Fruit fly (Drosophila melanogaster) whole organism, embryonic: ENCODE results near the gene CG10809.
A peak's percentile ranks its signal among the peaks of the same experiment; 100 is the strongest.

Source experiments
- CG12104 ChIP-seq: fragments of 200-800 bp; sonication (Bioruptor generic); optimal IDR thresholded peaks from 3 replicates; lab custom pipeline; 2016; ENCODE audit warnings: missing biosample characterization, missing genetic modification characterization
- CG12299 ChIP-seq: fragments of 200-800 bp; sonication (Bioruptor generic); optimal IDR thresholded peaks from 2 replicates; lab custom pipeline; 2018; ENCODE audit warnings: missing biosample characterization, mild to moderate bottlenecking, missing genetic modification characterization
- CG12391 ChIP-seq: fragments of 200-800 bp; sonication (Bioruptor generic); optimal IDR thresholded peaks from 3 replicates; lab custom pipeline; 2018; ENCODE audit warnings: missing biosample characterization, mild to moderate bottlenecking, missing genetic modification characterization, moderate library complexity
- CG12744 ChIP-seq: fragments of 200-800 bp; sonication (Bioruptor generic); optimal IDR thresholded peaks from 2 replicates; lab custom pipeline; 2016; ENCODE audit warnings: missing biosample characterization, missing genetic modification characterization
- CG1602 ChIP-seq: fragments of 200-800 bp; sonication (Bioruptor generic); optimal IDR thresholded peaks from 3 replicates; lab custom pipeline; 2016; ENCODE audit warnings: missing biosample characterization, missing genetic modification characterization
- CG17359 ChIP-seq: fragments of 200-800 bp; sonication (Bioruptor generic); optimal IDR thresholded peaks from 3 replicates; lab custom pipeline; 2018; ENCODE audit warnings: missing biosample characterization, mild to moderate bottlenecking, missing genetic modification characterization, moderate library complexity
- CG18476 ChIP-seq: fragments of 200-800 bp; sonication (Bioruptor generic); optimal IDR thresholded peaks from 2 replicates; lab custom pipeline; 2016; ENCODE audit warnings: missing biosample characterization, mild to moderate bottlenecking, missing genetic modification characterization
- CG18599 ChIP-seq: fragments of 200-800 bp; sonication (Bioruptor generic); optimal IDR thresholded peaks from 3 replicates; lab custom pipeline; 2017; ENCODE audit warnings: missing biosample characterization, missing genetic modification characterization, mild to moderate bottlenecking, moderate library complexity, missing genetic modification reagents
- CG18619 ChIP-seq: fragments of 200-800 bp; sonication (Bioruptor generic); optimal IDR thresholded peaks from 3 replicates; lab custom pipeline; 2017; ENCODE audit warnings: missing biosample characterization, mild to moderate bottlenecking, missing genetic modification characterization
- CG2202 ChIP-seq: fragments of 200-800 bp; sonication (Bioruptor generic); optimal IDR thresholded peaks from 2 replicates; lab custom pipeline; 2018; ENCODE audit warnings: missing biosample characterization, mild to moderate bottlenecking, missing genetic modification characterization
- CG2678 ChIP-seq: fragments of 200-800 bp; sonication (Bioruptor generic); optimal IDR thresholded peaks from 3 replicates; lab custom pipeline; 2019; ENCODE audit warnings: missing biosample characterization, mild to moderate bottlenecking, missing genetic modification characterization, moderate library complexity
- CG30403 ChIP-seq: fragments of 200-800 bp; sonication (Bioruptor generic); optimal IDR thresholded peaks from 3 replicates; lab custom pipeline; 2016; ENCODE audit warnings: missing biosample characterization, missing genetic modification characterization
- CG31224 ChIP-seq: fragments of 200-800 bp; sonication (Bioruptor generic); IDR thresholded peaks from 2 replicates; pipeline ENCODE4 v1.3.6; 2022; ENCODE audit warnings: missing biosample characterization, missing genetic modification characterization
- CG31365 ChIP-seq: fragments of 200-800 bp; sonication (Bioruptor generic); optimal IDR thresholded peaks from 2 replicates; lab custom pipeline; 2018; ENCODE audit warnings: missing biosample characterization, mild to moderate bottlenecking, missing genetic modification characterization
- CG34422 ChIP-seq: fragments of 200-800 bp; sonication (Bioruptor generic); IDR thresholded peaks from 3 replicates; pipeline ENCODE4 v1.3.6; 2022; ENCODE audit warnings: missing biosample characterization, missing genetic modification characterization
- CG4707 ChIP-seq: fragments of 200-800 bp; sonication (Bioruptor generic); optimal IDR thresholded peaks from 2 replicates; lab custom pipeline; 2018; ENCODE audit warnings: missing biosample characterization, mild to moderate bottlenecking, missing genetic modification characterization, moderate library complexity
- CG7839 ChIP-seq: fragments of 200-800 bp; sonication (Bioruptor generic); optimal IDR thresholded peaks from 3 replicates; lab custom pipeline; 2018; ENCODE audit warnings: missing biosample characterization, mild to moderate bottlenecking, missing genetic modification characterization, moderate library complexity
- Dek ChIP-seq: fragments of 200-800 bp; sonication (Bioruptor generic); optimal IDR thresholded peaks from 3 replicates; lab custom pipeline; 2019; ENCODE audit warnings: missing biosample characterization, mild to moderate bottlenecking, missing genetic modification characterization, moderate library complexity
- Dp ChIP-seq: fragments of 200-800 bp; sonication (Bioruptor generic); optimal IDR thresholded peaks from 2 replicates; lab custom pipeline; 2018; ENCODE audit warnings: missing biosample characterization, mild to moderate bottlenecking, missing genetic modification characterization, moderate library complexity
- Hr51 ChIP-seq, 2 experiments: fragments of 200-800 bp; sonication (Bioruptor generic); optimal IDR thresholded peaks; 2 replicates in 1 of 2; 3 replicates in 1 of 2; lab custom pipeline; 2016 to 2018; ENCODE audit warnings: missing biosample characterization in 2 of 2, missing genetic modification characterization in 2 of 2, mild to moderate bottlenecking in 1 of 2, moderate library complexity in 1 of 2
- Mes4 ChIP-seq: fragments of 200-800 bp; sonication (Bioruptor generic); optimal IDR thresholded peaks from 2 replicates; lab custom pipeline; 2016; ENCODE audit warnings: missing biosample characterization, missing genetic modification characterization
- Nf-YC ChIP-seq: fragments of 200-800 bp; optimal IDR thresholded peaks from 3 replicates; lab custom pipeline; 2019; ENCODE audit warnings: missing biosample characterization, mild to moderate bottlenecking, missing genetic modification characterization, moderate library complexity
- Rx ChIP-seq: fragments of 200-800 bp; sonication (Bioruptor generic); IDR thresholded peaks from 2 replicates; pipeline ENCODE4 v1.3.6; 2022; ENCODE audit warnings: missing biosample characterization, missing genetic modification characterization
- Scr ChIP-seq: fragments of 200-800 bp; sonication (Bioruptor generic); IDR thresholded peaks from 2 replicates; pipeline ENCODE4 v1.3.6; 2022; ENCODE audit warnings: missing biosample characterization, missing genetic modification characterization; ENCODE audit not compliant: partially characterized antibody
- Sox102F ChIP-seq: fragments of 200-800 bp; sonication (Bioruptor generic); optimal IDR thresholded peaks from 2 replicates; lab custom pipeline; 2018; ENCODE audit warnings: missing biosample characterization, mild to moderate bottlenecking, missing genetic modification characterization, moderate library complexity
- Sry-β ChIP-seq: fragments of 200-800 bp; sonication (Bioruptor generic); optimal IDR thresholded peaks from 2 replicates; lab custom pipeline; 2018; ENCODE audit warnings: missing biosample characterization, mild to moderate bottlenecking, missing genetic modification characterization, moderate library complexity
- Tbp ChIP-seq: fragments of >200 bp; optimal IDR thresholded peaks from 2 replicates; lab custom pipeline; 2018; ENCODE audit warnings: missing biosample characterization, missing genetic modification characterization
- br ChIP-seq: fragments of >200 bp; optimal IDR thresholded peaks from 2 replicates; lab custom pipeline; 2017
- btn ChIP-seq: fragments of 200-800 bp; sonication (Bioruptor generic); optimal IDR thresholded peaks from 2 replicates; lab custom pipeline; 2016; ENCODE audit warnings: missing biosample characterization, missing genetic modification characterization
- ci ChIP-seq: fragments of 200-800 bp; sonication (Bioruptor generic); IDR thresholded peaks from 3 replicates; pipeline ENCODE4 v1.3.6; 2022; ENCODE audit warnings: missing biosample characterization, missing genetic modification characterization
- crp ChIP-seq, 2 experiments: fragments of 200-800 bp; sonication (Bioruptor generic); optimal IDR thresholded peaks; 2 replicates in 1 of 2; 3 replicates in 1 of 2; lab custom pipeline; 2017; ENCODE audit warnings: missing biosample characterization in 2 of 2, missing genetic modification characterization in 2 of 2, mild to moderate bottlenecking in 1 of 2, moderate library complexity in 1 of 2
- danr ChIP-seq: fragments of 200-800 bp; sonication (Bioruptor generic); IDR thresholded peaks from 2 replicates; pipeline ENCODE4 v1.3.6; 2022; ENCODE audit warnings: missing biosample characterization, missing genetic modification characterization
- fd102C ChIP-seq: fragments of 200-800 bp; sonication (Bioruptor generic); optimal IDR thresholded peaks from 2 replicates; lab custom pipeline; 2018; ENCODE audit warnings: missing biosample characterization, mild to moderate bottlenecking, missing genetic modification characterization, moderate library complexity
- inv ChIP-seq: fragments of 200-800 bp; sonication (Bioruptor generic); IDR thresholded peaks from 2 replicates; pipeline ENCODE4 v1.3.6; 2022; ENCODE audit warnings: missing biosample characterization, missing genetic modification characterization; ENCODE audit not compliant: partially characterized antibody
- jumu ChIP-seq: fragments of 200-800 bp; sonication (Bioruptor generic); optimal IDR thresholded peaks from 3 replicates; lab custom pipeline; 2016; ENCODE audit warnings: missing biosample characterization, missing genetic modification characterization
- klu ChIP-seq: fragments of 200-800 bp; sonication (Bioruptor generic); IDR thresholded peaks from 2 replicates; pipeline ENCODE4 v1.3.6; 2022; ENCODE audit warnings: missing biosample characterization, missing genetic modification characterization
- kni ChIP-seq: fragments of 200-800 bp; sonication (Bioruptor generic); optimal IDR thresholded peaks from 3 replicates; lab custom pipeline; 2017; ENCODE audit warnings: mild to moderate bottlenecking, missing biosample characterization, missing genetic modification reagents, missing genetic modification characterization
- knrl ChIP-seq: fragments of 200-800 bp; sonication (Bioruptor generic); IDR thresholded peaks from 3 replicates; pipeline ENCODE4 v1.3.6; 2022; ENCODE audit warnings: missing biosample characterization, missing genetic modification characterization; ENCODE audit not compliant: partially characterized antibody
- lbe ChIP-seq: fragments of 200-800 bp; sonication (Bioruptor generic); optimal IDR thresholded peaks from 2 replicates; lab custom pipeline; 2016; ENCODE audit warnings: missing biosample characterization, mild to moderate bottlenecking, missing genetic modification characterization
- lola ChIP-seq, 3 experiments: fragments of >200 bp in 2 of 3; fragments of 200-800 bp in 1 of 3; sonication (Bioruptor generic) in 1 of 3; optimal IDR thresholded peaks; 2 replicates each; lab custom pipeline; 2017 to 2019; ENCODE audit warnings: missing biosample characterization in 3 of 3, missing genetic modification characterization in 3 of 3, mild to moderate bottlenecking in 1 of 3, moderate library complexity in 1 of 3
- mirr ChIP-seq: fragments of 200-800 bp; sonication (Bioruptor generic); optimal IDR thresholded peaks from 3 replicates; lab custom pipeline; 2018; ENCODE audit warnings: missing biosample characterization, mild to moderate bottlenecking, missing genetic modification characterization
- ro ChIP-seq: fragments of 200-800 bp; sonication (Bioruptor generic); IDR thresholded peaks from 2 replicates; pipeline ENCODE4 v1.3.6; 2022; ENCODE audit warnings: missing biosample characterization, missing genetic modification characterization
- row ChIP-seq: fragments of 200-800 bp; sonication (Bioruptor generic); IDR thresholded peaks from 3 replicates; pipeline ENCODE4 v1.3.6; 2022; ENCODE audit warnings: missing biosample characterization, missing genetic modification characterization
- sens ChIP-seq: fragments of 200-800 bp; sonication (Bioruptor generic); peaks from one replicate; lab custom pipeline; 2016; ENCODE audit warnings: missing biosample characterization, missing genetic modification characterization
- shn ChIP-seq: fragments of 200-800 bp; sonication (Bioruptor generic); optimal IDR thresholded peaks from 3 replicates; lab custom pipeline; 2016; ENCODE audit warnings: missing biosample characterization, missing genetic modification characterization
- sisA ChIP-seq: fragments of 200-800 bp; sonication (Bioruptor generic); IDR thresholded peaks from 2 replicates; pipeline ENCODE4 v1.3.6; 2022; ENCODE audit warnings: missing biosample characterization, missing genetic modification characterization
- tll ChIP-seq, 2 experiments: fragments of 200-800 bp in 1 of 2; fragments of >200 bp in 1 of 2; sonication (Bioruptor generic) in 1 of 2; optimal IDR thresholded peaks; 2 replicates each; lab custom pipeline; 2017 to 2019; ENCODE audit warnings: missing biosample characterization in 2 of 2, missing genetic modification characterization in 2 of 2, mild to moderate bottlenecking in 1 of 2, moderate library complexity in 1 of 2
- trh ChIP-seq: fragments of 200-800 bp; sonication (Bioruptor generic); optimal IDR thresholded peaks from 2 replicates; lab custom pipeline; 2016; ENCODE audit warnings: missing biosample characterization, missing genetic modification characterization
- vfl ChIP-seq: fragments of 200-800 bp; sonication (Bioruptor generic); optimal IDR thresholded peaks from 2 replicates; lab custom pipeline; 2016; ENCODE audit warnings: missing biosample characterization, missing genetic modification characterization
- zen2 ChIP-seq: fragments of 200-800 bp; sonication (Bioruptor generic); IDR thresholded peaks from 3 replicates; pipeline ENCODE4 v1.3.6; 2022; ENCODE audit warnings: missing biosample characterization, missing genetic modification characterization; ENCODE audit not compliant: partially characterized antibody

Gene CG10809

dm6 chr3L:9897164-9897783 lies 37.6 kb upstream of the CG10809 start (continued):
- TF ChIP-seq CG1602 (GFP tag; lab: Kevin White, UChicago): no peak
- no peak for TF ChIP-seq inv (GFP tag; lab: Robert Waterston, UW)
- no peak for TF ChIP-seq knrl (GFP tag; lab: Robert Waterston, UW)
- no peak for TF ChIP-seq CG31365 (tag; lab: Kevin White, UChicago)
- TF ChIP-seq Dek: no peak
- TF ChIP-seq CG7839 (tag; lab: Kevin White, UChicago): no peak
- TF ChIP-seq CG2202 (tag; lab: Kevin White, UChicago): no peak
- no peak for TF ChIP-seq zen2
- no peak for TF ChIP-seq trh
- TF ChIP-seq CG30403 (GFP tag; lab: Kevin White, UChicago): no peak
- TF ChIP-seq Dp (GFP tag; lab: Kevin White, UChicago): no peak
- no peak for TF ChIP-seq br (lab: Kevin White, UChicago)
- no peak for TF ChIP-seq mirr (GFP tag; lab: Kevin White, UChicago)
- TF ChIP-seq CG12744 (GFP tag; lab: Kevin White, UChicago): no peak
- no peak for TF ChIP-seq row (GFP tag; lab: Robert Waterston, UW)
- no peak for TF ChIP-seq fd102C (GFP tag; lab: Kevin White, UChicago)
- no peak for TF ChIP-seq ro (GFP tag; lab: Robert Waterston, UW)
- no peak for TF ChIP-seq Scr
- TF ChIP-seq shn (GFP tag; lab: Kevin White, UChicago): peak; percentile 27
- TF ChIP-seq Sry-β (GFP tag; lab: Kevin White, UChicago): no peak
- TF ChIP-seq CG31224 (GFP tag; lab: Robert Waterston, UW): no peak
- peak; percentile 68 for TF ChIP-seq sens (GFP tag; lab: Kevin White, UChicago)
- no peak for TF ChIP-seq ci (GFP tag; lab: Robert Waterston, UW)
- no peak for TF ChIP-seq vfl
- TF ChIP-seq CG12104 (GFP tag; lab: Kevin White, UChicago): no peak
- TF ChIP-seq kni (GFP tag; lab: Kevin White, UChicago): no peak
- TF ChIP-seq CG12299 (tag; lab: Kevin White, UChicago): no peak
- TF ChIP-seq Tbp (GFP tag; lab: Kevin White, UChicago): no peak
- TF ChIP-seq Mes4 (GFP tag; lab: Kevin White, UChicago): peak; percentile 1
- no peak for TF ChIP-seq danr (GFP tag; lab: Robert Waterston, UW)
- TF ChIP-seq Rx (GFP tag; lab: Robert Waterston, UW): no peak
- TF ChIP-seq klu (GFP tag; lab: Robert Waterston, UW): no peak
- no peak for TF ChIP-seq CG18476 (GFP tag; lab: Kevin White, UChicago)
- TF ChIP-seq sisA (GFP tag; lab: Robert Waterston, UW): peak; percentile 23; the same call in 1 of the 2 replicates
- peak; percentile 27 for TF ChIP-seq Sox102F (GFP tag; lab: Kevin White, UChicago)
- no peak for TF ChIP-seq tll (GFP tag; optimal IDR thresholded peaks at IDR 0.05; lab: Kevin White, UChicago)
- no peak for TF ChIP-seq btn (GFP tag; lab: Kevin White, UChicago)
- TF ChIP-seq jumu (GFP tag; lab: Kevin White, UChicago): no peak
- no peak for TF ChIP-seq crp (GFP tag; optimal IDR thresholded peaks at IDR 0.05; lab: Kevin White, UChicago)
- TF ChIP-seq CG34422 (GFP tag; lab: Robert Waterston, UW): 0 out of 3 replicates have a peak, but pooled peaks have one; percentile 8
- TF ChIP-seq CG12391 (tag; lab: Kevin White, UChicago): no peak
- TF ChIP-seq CG18599 (GFP tag; lab: Kevin White, UChicago): no peak
- TF ChIP-seq Hr51 (GFP tag; optimal IDR thresholded peaks at IDR 0.05; lab: Kevin White, UChicago): no peak
- TF ChIP-seq CG17359 (tag; lab: Kevin White, UChicago): no peak
- TF ChIP-seq lola (GFP tag; optimal IDR thresholded peaks at IDR 0.05; lab: Kevin White, UChicago): no peak
- TF ChIP-seq CG18619 (GFP tag; lab: Kevin White, UChicago): no peak
- TF ChIP-seq Nf-YC (tag; lab: Kevin White, UChicago): no peak
- peak; percentile 35 for TF ChIP-seq CG2678 (tag; lab: Kevin White, UChicago)
- TF ChIP-seq lbe (GFP tag; lab: Kevin White, UChicago): peak; percentile 20
- TF ChIP-seq CG4707 (GFP tag; lab: Kevin White, UChicago): no peak
